Fruit fly (Drosophila melanogaster): ENCODE measurements around the gene CG43317.

DNA sequence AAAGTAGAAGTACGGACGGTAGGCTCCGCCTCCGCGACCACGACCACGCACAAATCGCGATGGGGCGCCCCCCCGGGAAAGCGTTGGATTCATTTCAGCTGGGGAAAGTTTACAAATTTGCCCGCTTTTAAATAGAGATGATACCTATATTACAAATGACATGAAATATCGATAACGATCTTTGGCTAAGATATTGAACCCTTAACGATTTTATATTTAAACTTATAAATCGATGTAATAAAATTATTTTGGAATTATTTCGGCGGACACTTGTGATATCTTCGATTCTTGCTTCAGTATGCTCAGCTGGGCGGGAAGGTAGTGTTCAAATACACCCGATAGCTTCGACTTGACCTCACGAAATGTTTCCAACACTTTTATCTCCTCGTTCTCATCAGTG, 1.7 kb downstream of the CG43317 start, which contains the start of gene rec:
- no peak for TF ChIP-seq CG8478 (optimal IDR thresholded peaks at IDR 0.05)
- TF ChIP-seq CTCF (optimal IDR thresholded peaks at IDR 0.05): no peak

Measured in S2 (cell line).